Fruit fly (Drosophila melanogaster) whole organism, embryonic: ENCODE measurements around the gene mon2.
A peak's percentile ranks its signal among the peaks of the same experiment; 100 is the strongest.

Experiments used
- Bdp1 ChIP-seq: fragments of 200-800 bp; sonication (Bioruptor generic); optimal IDR thresholded peaks from 3 replicates; lab custom pipeline; 2016; ENCODE audit warnings: missing biosample characterization, missing genetic modification characterization
- CG2712 ChIP-seq: fragments of 200-800 bp; optimal IDR thresholded peaks from 3 replicates; lab custom pipeline; 2019; ENCODE audit warnings: missing biosample characterization, mild to moderate bottlenecking, missing genetic modification characterization, moderate library complexity
- Hmr ChIP-seq: fragments of 200-800 bp; sonication (Bioruptor generic); optimal IDR thresholded peaks from 3 replicates; lab custom pipeline; 2017; ENCODE audit warnings: mild to moderate bottlenecking, missing biosample characterization, missing genetic modification reagents, missing genetic modification characterization
- kay ChIP-seq: fragments of 200-800 bp; sonication (Bioruptor generic); optimal IDR thresholded peaks from 2 replicates; lab custom pipeline; 2016; ENCODE audit warnings: missing biosample characterization, missing genetic modification characterization
- ken ChIP-seq: fragments of 200-800 bp; sonication (Bioruptor generic); IDR thresholded peaks from 3 replicates; pipeline ENCODE4 v1.3.6; 2022; ENCODE audit warnings: missing biosample characterization, missing genetic modification characterization
- tx ChIP-seq: fragments of 200-800 bp; sonication (Bioruptor generic); optimal IDR thresholded peaks from 2 replicates; lab custom pipeline; 2016; ENCODE audit warnings: missing biosample characterization, missing genetic modification characterization

- TF ChIP-seq tx (GFP tag; lab: Kevin White, UChicago): no peak
- TF ChIP-seq Hmr (GFP tag; lab: Kevin White, UChicago): no peak
- no peak for TF ChIP-seq Bdp1 (GFP tag; lab: Kevin White, UChicago)
- TF ChIP-seq kay (GFP tag; lab: Kevin White, UChicago): no peak
- peak; percentile 53 for TF ChIP-seq CG2712 (tag; lab: Kevin White, UChicago)
- no peak for TF ChIP-seq ken (GFP tag; lab: Robert Waterston, UW)
These were observed 43.2 kb downstream of the mon2 start for dm6 chr2L:8080645-8081044.
